Fruit fly (Drosophila melanogaster): ENCODE measurements around the gene Imp.

Gene Imp

dm6 chrX:10857376-10857775 is 33.3 kb upstream of the Imp start, which contains the start of the genes sofe and CG2186 (continued):
- TF ChIP-seq ems (GFP tag; optimal IDR thresholded peaks at IDR 0.05) (peak; percentile 44), so (GFP tag; IDR thresholded peaks at IDR 0.05) (no peak), Myb (GFP tag; optimal IDR thresholded peaks at IDR 0.05) (peak; percentile 91), dmrt99B (tag; optimal IDR thresholded peaks at IDR 0.05) (no peak), Pdp1 (GFP tag; optimal IDR thresholded peaks at IDR 0.05) (peak; percentile 6 to 46), btn (GFP tag; optimal IDR thresholded peaks at IDR 0.05) (no peak), Dll (GFP tag; IDR thresholded peaks at IDR 0.05; ENCODE audit: partially characterized antibody) (peak; percentile 94), Spps (tag; optimal IDR thresholded peaks at IDR 0.05) (no peak), gfzf (GFP tag; optimal IDR thresholded peaks at IDR 0.05) (peak; percentile 38), CG6765 (GFP tag; optimal IDR thresholded peaks at IDR 0.05) (no peak), ato (GFP tag; IDR thresholded peaks at IDR 0.05; ENCODE audit: partially characterized antibody) (peak; percentile 62), gcm (GFP tag; optimal IDR thresholded peaks at IDR 0.05) (no peak), Ets97D (GFP tag; optimal IDR thresholded peaks at IDR 0.05) (peak; percentile 79), CG18262 (tag; optimal IDR thresholded peaks at IDR 0.05) (peak; percentile 29), dan (GFP tag; IDR thresholded peaks at IDR 0.05) (no peak), CG10147 (GFP tag; optimal IDR thresholded peaks at IDR 0.05) (peak; percentile 17), MESR4 (GFP tag; optimal IDR thresholded peaks at IDR 0.05) (no peak), CG11093 (GFP tag; IDR thresholded peaks at IDR 0.05) (no peak), ro (GFP tag; IDR thresholded peaks at IDR 0.05) (no peak), CG30020 (tag; optimal IDR thresholded peaks at IDR 0.05) (peak; percentile 45), CG32772 (GFP tag; IDR thresholded peaks at IDR 0.05) (no peak), CG12942 (GFP tag; optimal IDR thresholded peaks at IDR 0.05) (peak; percentile 53), Ravus (GFP tag; IDR thresholded peaks at IDR 0.05) (no peak), CG4617 (GFP tag; optimal IDR thresholded peaks at IDR 0.05; ENCODE audit: borderline replicate concordance) (peak; percentile 27), scrt (GFP tag; optimal IDR thresholded peaks at IDR 0.05) (no peak), ara (GFP tag; IDR thresholded peaks at IDR 0.05) (no peak), nmo (GFP tag; optimal IDR thresholded peaks at IDR 0.05) (peak; percentile 62), BtbVII (GFP tag; optimal IDR thresholded peaks at IDR 0.05) (no peak), Camta (GFP tag; optimal IDR thresholded peaks at IDR 0.05) (peak; percentile 43), jigr1 (GFP tag; IDR thresholded peaks at IDR 0.05) (no peak), CG17568 (GFP tag; optimal IDR thresholded peaks at IDR 0.05) (no peak), salm (tag; optimal IDR thresholded peaks at IDR 0.05) (no peak), E2f1 (GFP tag; IDR thresholded peaks at IDR 0.05) (peak; percentile 23; the same call in 1 of the 2 replicates), pan (optimal IDR thresholded peaks at IDR 0.05) (no peak), pan (GFP tag; optimal IDR thresholded peaks at IDR 0.05 in 1 of 2, IDR thresholded peaks at IDR 0.05 in 1 of 2) (peak in 1 of 2 experiments; percentile 50), CG11247 (GFP tag; IDR thresholded peaks at IDR 0.05) (no peak), Opbp (GFP tag; IDR thresholded peaks at IDR 0.05; ENCODE audit: partially characterized antibody) (peak; percentile 75), CG16813 (GFP tag; IDR thresholded peaks at IDR 0.05; ENCODE audit: partially characterized antibody) (peak; percentile 86), Ssrp (tag; optimal IDR thresholded peaks at IDR 0.05) (peak; percentile 34), bsh (GFP tag; optimal IDR thresholded peaks at IDR 0.05) (peak in 1 of 2 experiments; percentile 57), Optix (GFP tag; IDR thresholded peaks at IDR 0.05) (no peak), CG8359 (GFP tag; optimal IDR thresholded peaks at IDR 0.05; ENCODE audit: borderline replicate concordance) (no peak), rib (GFP tag; IDR thresholded peaks at IDR 0.05) (no peak), Gug (GFP tag; IDR thresholded peaks at IDR 0.05) (peak; percentile 18; the same call in 1 of the 4 replicates), ttk (GFP tag; IDR thresholded peaks at IDR 0.05) (peak; percentile 38; the same call in 1 of the 2 replicates), CG11504 (tag; optimal IDR thresholded peaks at IDR 0.05) (peak; percentile 86), lbe (GFP tag; optimal IDR thresholded peaks at IDR 0.05) (no peak), cas (GFP tag; IDR thresholded peaks at IDR 0.05) (0 out of 2 replicates have a peak, but pooled peaks have one; percentile 31), CG12769 (tag; optimal IDR thresholded peaks at IDR 0.05) (no peak), CG6689 (GFP tag; IDR thresholded peaks at IDR 0.05) (peak; percentile 27; the same call in 1 of the 2 replicates)
